Worm (Caenorhabditis elegans) whole organism, late embryonic: Measurements from ENCODE around the gene sir-2.3.

Experiments
- C08G9.2 ChIP-seq: sonication (generic microtip); optimal IDR thresholded peaks from 2 replicates; lab custom pipeline; 2016; ENCODE audit warnings: mild to moderate bottlenecking, missing genetic modification characterization, moderate library complexity, missing compliant biosample characterization
- C38D4.7 ChIP-seq: fragments of 200-800 bp; sonication (Bioruptor generic); optimal IDR thresholded peaks from 2 replicates; lab custom pipeline; 2018; ENCODE audit warnings: mild to moderate bottlenecking, missing genetic modification characterization, moderate library complexity, missing compliant biosample characterization
- K02D7.2 ChIP-seq: sonication (generic microtip); optimal IDR thresholded peaks from 2 replicates; lab custom pipeline; 2017; ENCODE audit warnings: mild to moderate bottlenecking, missing genetic modification characterization, missing compliant biosample characterization
- T23F11.4 ChIP-seq: fragments of 200-800 bp; sonication (Bioruptor generic); optimal IDR thresholded peaks from 2 replicates; lab custom pipeline; 2018; ENCODE audit warnings: mild to moderate bottlenecking, missing genetic modification characterization, missing compliant biosample characterization
- Y22D7AL.16 ChIP-seq: sonication (generic microtip); optimal IDR thresholded peaks from 2 replicates; lab custom pipeline; 2016; ENCODE audit warnings: missing genetic modification characterization, missing compliant biosample characterization
- ahr-1 ChIP-seq: sonication (generic microtip); optimal IDR thresholded peaks from 2 replicates; lab custom pipeline; 2016; ENCODE audit warnings: missing genetic modification characterization, missing compliant biosample characterization
- ceh-14 ChIP-seq: sonication (generic microtip); optimal IDR thresholded peaks from 2 replicates; lab custom pipeline; 2016; ENCODE audit warnings: missing genotype, missing genetic modification characterization, missing compliant biosample characterization
- ceh-18 ChIP-seq: sonication (generic microtip); optimal IDR thresholded peaks from 2 replicates; lab custom pipeline; 2016; ENCODE audit warnings: missing genetic modification characterization, missing compliant biosample characterization
- ceh-19 ChIP-seq: fragments of 200-800 bp; sonication (Bioruptor generic); optimal IDR thresholded peaks from 2 replicates; lab custom pipeline; 2018; ENCODE audit warnings: mild to moderate bottlenecking, missing genetic modification characterization, missing compliant biosample characterization
- ceh-2 ChIP-seq: sonication (generic microtip); optimal IDR thresholded peaks from 2 replicates; lab custom pipeline; 2016; ENCODE audit warnings: missing genotype, missing genetic modification characterization, missing compliant biosample characterization
- ceh-22 ChIP-seq: sonication (generic microtip); optimal IDR thresholded peaks from 2 replicates; lab custom pipeline; 2017; ENCODE audit warnings: missing biosample characterization, missing genetic modification characterization
- ceh-31 ChIP-seq: sonication (generic microtip); optimal IDR thresholded peaks from 2 replicates; lab custom pipeline; 2016; ENCODE audit warnings: missing genetic modification characterization, missing compliant biosample characterization
- ceh-34 ChIP-seq: sonication (generic microtip); optimal IDR thresholded peaks from 2 replicates; lab custom pipeline; 2016; ENCODE audit warnings: mild to moderate bottlenecking, missing genetic modification characterization, missing compliant biosample characterization
- ceh-45 ChIP-seq: fragments of 200-800 bp; sonication (Bioruptor generic); IDR thresholded peaks from 2 replicates; pipeline ENCODE4 v1.3.6; 2022; ENCODE audit warnings: missing genetic modification reagents, missing genetic modification characterization, missing compliant biosample characterization
- ceh-6 ChIP-seq: fragments of 200-800 bp; sonication (Bioruptor generic); optimal IDR thresholded peaks from 2 replicates; lab custom pipeline; 2018; ENCODE audit warnings: mild to moderate bottlenecking, missing genetic modification characterization, missing compliant biosample characterization
- ceh-9 ChIP-seq: sonication (generic microtip); optimal IDR thresholded peaks from 2 replicates; lab custom pipeline; 2016; ENCODE audit warnings: mild to moderate bottlenecking, missing genetic modification characterization, inconsistent platforms, missing compliant biosample characterization
- dve-1 ChIP-seq: sonication (generic microtip); optimal IDR thresholded peaks from 2 replicates; lab custom pipeline; 2017; ENCODE audit warnings: antibody characterized with exemption, mild to moderate bottlenecking, missing genetic modification characterization, missing compliant biosample characterization
- fkh-10 ChIP-seq: fragments of 150-350 bp; optimal IDR thresholded peaks from 2 replicates; lab custom pipeline; 2014; ENCODE audit warnings: missing biosample characterization, missing genetic modification reagents, missing genetic modification characterization
- fkh-6 ChIP-seq: sonication (generic microtip); optimal IDR thresholded peaks from 2 replicates; lab custom pipeline; 2016; ENCODE audit warnings: missing genetic modification characterization, missing compliant biosample characterization
- gmeb-2 ChIP-seq: sonication (generic microtip); optimal IDR thresholded peaks from 2 replicates; lab custom pipeline; 2016; ENCODE audit warnings: missing genetic modification characterization, inconsistent platforms, missing compliant biosample characterization
- hlh-13 ChIP-seq: fragments of 200-800 bp; sonication (Bioruptor generic); optimal IDR thresholded peaks from 2 replicates; lab custom pipeline; 2018; ENCODE audit warnings: mild to moderate bottlenecking, missing genetic modification characterization, missing compliant biosample characterization
- hlh-30 ChIP-seq: sonication (generic microtip); optimal IDR thresholded peaks from 2 replicates; lab custom pipeline; 2017; ENCODE audit warnings: antibody characterized with exemption, missing genetic modification characterization, missing compliant biosample characterization; ENCODE audit not compliant: insufficient read depth
- hlh-6 ChIP-seq: sonication (generic microtip); optimal IDR thresholded peaks from 2 replicates; lab custom pipeline; 2016; ENCODE audit warnings: missing genotype, missing genetic modification characterization, missing compliant biosample characterization
- lim-6 ChIP-seq: sonication (generic microtip); optimal IDR thresholded peaks from 2 replicates; lab custom pipeline; 2016; ENCODE audit warnings: missing genetic modification characterization, missing compliant biosample characterization
- lin-11 ChIP-seq: fragments of 200-800 bp; sonication (Bioruptor generic); optimal IDR thresholded peaks from 2 replicates; lab custom pipeline; 2018; ENCODE audit warnings: mild to moderate bottlenecking, missing genetic modification characterization, missing compliant biosample characterization
- madf-2 ChIP-seq: sonication (generic microtip); optimal IDR thresholded peaks from 2 replicates; lab custom pipeline; 2017; ENCODE audit warnings: missing genetic modification characterization, missing compliant biosample characterization
- mec-3 ChIP-seq: sonication (generic microtip); optimal IDR thresholded peaks from 2 replicates; lab custom pipeline; 2016; ENCODE audit warnings: borderline replicate concordance, missing genetic modification characterization, missing compliant biosample characterization
- nhr-11 ChIP-seq: fragments of 150-350 bp; optimal IDR thresholded peaks from 2 replicates; lab custom pipeline; 2014; ENCODE audit warnings: missing biosample characterization, missing genetic modification characterization
- nhr-232 ChIP-seq: sonication (generic microtip); optimal IDR thresholded peaks from 2 replicates; lab custom pipeline; 2016; ENCODE audit warnings: missing genetic modification characterization, missing compliant biosample characterization
- npax-4 ChIP-seq: sonication (generic microtip); optimal IDR thresholded peaks from 2 replicates; lab custom pipeline; 2016; ENCODE audit warnings: missing genetic modification characterization, missing compliant biosample characterization
- pag-3 ChIP-seq: sonication (generic microtip); optimal IDR thresholded peaks from 2 replicates; lab custom pipeline; 2016; ENCODE audit warnings: missing compliant biosample characterization, missing genetic modification characterization, borderline replicate concordance
- pat-9 ChIP-seq: fragments of 200-800 bp; sonication (Bioruptor generic); optimal IDR thresholded peaks from 2 replicates; lab custom pipeline; 2018; ENCODE audit warnings: mild to moderate bottlenecking, missing genetic modification characterization, moderate library complexity, missing compliant biosample characterization
- pax-1 ChIP-seq: fragments of 150-350 bp; optimal IDR thresholded peaks from 2 replicates; lab custom pipeline; 2014; ENCODE audit warnings: missing biosample characterization, missing genetic modification characterization
- pha-2 ChIP-seq: sonication (generic microtip); optimal IDR thresholded peaks from 2 replicates; lab custom pipeline; 2017; ENCODE audit warnings: mild to moderate bottlenecking, missing genetic modification characterization, missing compliant biosample characterization
- pqm-1 ChIP-seq: sonication (generic microtip); optimal IDR thresholded peaks from 2 replicates; lab custom pipeline; 2016; ENCODE audit warnings: missing genetic modification characterization, missing compliant biosample characterization
- rnt-1 ChIP-seq: sonication (generic microtip); optimal IDR thresholded peaks from 2 replicates; lab custom pipeline; 2016; ENCODE audit warnings: missing genetic modification characterization, missing compliant biosample characterization
- sdc-2 ChIP-seq: sonication (generic microtip); optimal IDR thresholded peaks from 2 replicates; lab custom pipeline; 2016; ENCODE audit warnings: missing genotype, missing genetic modification characterization, missing compliant biosample characterization
- sox-2 ChIP-seq: fragments of 200-800 bp; sonication (Bioruptor generic); IDR thresholded peaks from 2 replicates; pipeline ENCODE4 v1.3.6; 2022; ENCODE audit warnings: missing genetic modification reagents, missing genetic modification characterization, missing compliant biosample characterization
- sox-4 ChIP-seq: sonication (generic microtip); optimal IDR thresholded peaks from 2 replicates; lab custom pipeline; 2017; ENCODE audit warnings: mild to moderate bottlenecking, missing genetic modification characterization, inconsistent platforms, missing compliant biosample characterization
- syd-9 ChIP-seq: sonication (generic microtip); optimal IDR thresholded peaks from 2 replicates; lab custom pipeline; 2016; ENCODE audit warnings: mild to moderate bottlenecking, missing genetic modification characterization, moderate library complexity, missing compliant biosample characterization
- tbx-2 ChIP-seq: sonication (generic microtip); optimal IDR thresholded peaks from 2 replicates; lab custom pipeline; 2016; ENCODE audit warnings: missing genetic modification characterization, missing compliant biosample characterization
- tbx-7 ChIP-seq: sonication (generic microtip); optimal IDR thresholded peaks from 2 replicates; lab custom pipeline; 2016; ENCODE audit warnings: missing genotype, missing genetic modification characterization, missing compliant biosample characterization
- ttx-3 ChIP-seq: sonication (generic microtip); optimal IDR thresholded peaks from 2 replicates; lab custom pipeline; 2016; ENCODE audit warnings: missing genetic modification reagents, missing genetic modification characterization, missing compliant biosample characterization
- unc-3 ChIP-seq, 2 experiments: fragments of 200-800 bp in 1 of 2; sonication (Bioruptor generic) in 1 of 2; sonication (generic microtip) in 1 of 2; conservative IDR thresholded peaks in 1 of 2; optimal IDR thresholded peaks in 1 of 2; 2 replicates each; pipeline versions ENCODE4 v1.3.6 to Lab custom; 2016 to 2022; ENCODE audit warnings: missing compliant biosample characterization in 2 of 2, missing genetic modification characterization in 2 of 2, missing genetic modification reagents in 1 of 2
- unc-42 ChIP-seq: sonication (generic microtip); optimal IDR thresholded peaks from 2 replicates; lab custom pipeline; 2016; ENCODE audit warnings: missing genotype, missing genetic modification characterization, missing compliant biosample characterization
- unc-55 ChIP-seq: sonication (generic microtip); optimal IDR thresholded peaks from 2 replicates; lab custom pipeline; 2017; ENCODE audit warnings: missing biosample characterization, missing genetic modification reagents, missing genetic modification characterization
- unc-86 ChIP-seq: sonication (generic microtip); optimal IDR thresholded peaks from 2 replicates; lab custom pipeline; 2016; ENCODE audit warnings: missing genetic modification characterization, missing compliant biosample characterization
- zip-5 ChIP-seq: sonication (generic microtip); optimal IDR thresholded peaks from 2 replicates; lab custom pipeline; 2016; ENCODE audit warnings: missing genetic modification characterization, missing compliant biosample characterization
- ztf-16 ChIP-seq: sonication (generic microtip); optimal IDR thresholded peaks from 2 replicates; lab custom pipeline; 2017; ENCODE audit warnings: missing genetic modification characterization, missing compliant biosample characterization

The sir-2.3 gene

ce11 chrX:13305779-13306178 is 25.7 kb upstream of the sir-2.3 start, which contains the start of gene srd-43:
Gene srd-43 (minus strand): TSS chrX:13305844.
- TF ChIP-seq ceh-18 (tag; lab: Kevin White, UChicago) (no peak), ceh-14 (no peak), fkh-10 (GFP tag; lab: Kevin White, UChicago) (no peak), K02D7.2 (tag; lab: Kevin White, UChicago) (no peak), Y22D7AL.16 (tag; lab: Kevin White, UChicago) (no peak), ceh-31 (no peak), ztf-16 (no peak), pha-2 (tag; lab: Kevin White, UChicago) (no peak), tbx-7 (tag; lab: Kevin White, UChicago) (no peak)

ce11 chrX:13306869-13307446 is 24.5 kb upstream of the sir-2.3 start:
- TF ChIP-seq pqm-1 = peak; percentile 53
- TF ChIP-seq hlh-13 (GFP tag; lab: Kevin White, UChicago) = peak; percentile 82
- TF ChIP-seq C08G9.2 (tag; lab: Kevin White, UChicago) = peak; percentile 71
- TF ChIP-seq lim-6 (tag; lab: Kevin White, UChicago) = peak; percentile 64
- peak; percentile 90 for TF ChIP-seq ceh-19 (GFP tag; lab: Kevin White, UChicago)
- no peak for TF ChIP-seq mec-3
- peak; percentile 83 for TF ChIP-seq ceh-2 (tag; lab: Kevin White, UChicago)
- TF ChIP-seq sox-2 (GFP tag; lab: Robert Waterston, UW) = peak; percentile 92
- TF ChIP-seq unc-55 (GFP tag; lab: Kevin White, UChicago) = peak; percentile 62
- TF ChIP-seq ceh-9 (tag; lab: Kevin White, UChicago) = peak; percentile 77
- TF ChIP-seq zip-5 (tag; lab: Kevin White, UChicago) = peak; percentile 67
- peak; percentile 94 for TF ChIP-seq gmeb-2 (tag; lab: Kevin White, UChicago)
- peak; percentile 89 for TF ChIP-seq fkh-6 (tag; lab: Kevin White, UChicago)
- TF ChIP-seq nhr-11 (tag; lab: Kevin White, UChicago) = no peak
- peak; percentile 89 for TF ChIP-seq sox-4
- TF ChIP-seq unc-3 (GFP tag; conservative IDR thresholded peaks at IDR 0.05; lab: Robert Waterston, UW) = peak; percentile 91
- peak; percentile 92 for TF ChIP-seq unc-3 (tag; optimal IDR thresholded peaks at IDR 0.05; lab: Kevin White, UChicago)
- peak; percentile 84 for TF ChIP-seq pha-2 (tag; lab: Kevin White, UChicago)
- TF ChIP-seq rnt-1 (tag; lab: Kevin White, UChicago) = peak; percentile 80
- peak; percentile 85 for TF ChIP-seq tbx-2 (tag; lab: Kevin White, UChicago)
- TF ChIP-seq ceh-6 (GFP tag; lab: Kevin White, UChicago) = peak; percentile 94
- peak; percentile 91 for TF ChIP-seq ttx-3 (tag; lab: Kevin White, UChicago)
- TF ChIP-seq pax-1 (tag; lab: Kevin White, UChicago) = no peak
- no peak for TF ChIP-seq ceh-22 (tag; lab: Kevin White, UChicago)
- TF ChIP-seq ceh-18 (tag; lab: Kevin White, UChicago) = peak; percentile 78
- TF ChIP-seq T23F11.4 (GFP tag; lab: Kevin White, UChicago) = peak; percentile 88
- TF ChIP-seq sdc-2 = peak; percentile 91
- peak; percentile 82 for TF ChIP-seq nhr-232
- peak; percentile 91 for TF ChIP-seq npax-4
- peak; percentile 82 for TF ChIP-seq ceh-31
- peak; percentile 89 for TF ChIP-seq madf-2 (tag; lab: Kevin White, UChicago)
- peak; percentile 91 for TF ChIP-seq unc-86
- TF ChIP-seq hlh-6 = peak; percentile 89
- TF ChIP-seq unc-42 (tag; lab: Kevin White, UChicago) = peak; percentile 68
- TF ChIP-seq K02D7.2 (tag; lab: Kevin White, UChicago) = peak; percentile 89
- TF ChIP-seq hlh-30 = peak; percentile 71
- TF ChIP-seq lin-11 (tag; lab: Kevin White, UChicago) = peak; percentile 90
- TF ChIP-seq C38D4.7 (GFP tag; lab: Kevin White, UChicago) = peak; percentile 88
- TF ChIP-seq ceh-34 (tag; lab: Kevin White, UChicago) = peak; percentile 91
- peak; percentile 93 for TF ChIP-seq pat-9 (tag; lab: Kevin White, UChicago)
- TF ChIP-seq syd-9 (tag; lab: Kevin White, UChicago) = peak; percentile 89
- TF ChIP-seq ceh-45 (GFP tag; lab: Robert Waterston, UW) = peak; percentile 89
- peak; percentile 86 for TF ChIP-seq ahr-1 (tag; lab: Kevin White, UChicago)
- peak; percentile 74 for TF ChIP-seq pag-3 (tag; lab: Kevin White, UChicago)
- peak; percentile 95 for TF ChIP-seq dve-1 (tag; lab: Kevin White, UChicago)
